Worm (Caenorhabditis elegans): Measurements from ENCODE around the gene B0280.17.

Gene B0280.17

ce11 chrIII:7155631-7156030, 19.7 kb upstream of the B0280.17 start (continued):
- TF ChIP-seq C34B4.2 (tag; optimal IDR thresholded peaks at IDR 0.05) (no peak), sptf-1 (tag; optimal IDR thresholded peaks at IDR 0.05) (no peak), egl-27 (tag; optimal IDR thresholded peaks at IDR 0.05) (peak; percentile 100), efl-1 (optimal IDR thresholded peaks at IDR 0.05) (peak; percentile 87 to 92), efl-1 (GFP tag; optimal IDR thresholded peaks at IDR 0.05 in 1 of 2) (peak; percentile 61 to 97)

ce11 chrIII:7154526-7154925, 18.6 kb upstream of the B0280.17 start:
- TF ChIP-seq pag-3 (tag; optimal IDR thresholded peaks at IDR 0.05; ENCODE audit: borderline replicate concordance, insufficient read depth), result no peak
- peak; percentile 31 for TF ChIP-seq nhr-71 (tag; optimal IDR thresholded peaks at IDR 0.05)
- peak; percentile 3 for TF ChIP-seq blmp-1 (tag; optimal IDR thresholded peaks at IDR 0.05)
- no peak for TF ChIP-seq mef-2 (tag; optimal IDR thresholded peaks at IDR 0.05)
- no peak for TF ChIP-seq elt-3 (tag; optimal IDR thresholded peaks at IDR 0.05)
- peak in 1 of 3 experiments; percentile 8 for TF ChIP-seq dpl-1 (GFP tag; optimal IDR thresholded peaks at IDR 0.05)
- no peak for TF ChIP-seq swsn-7 (tag; optimal IDR thresholded peaks at IDR 0.05)
- TF ChIP-seq snu-23 (GFP tag; optimal IDR thresholded peaks at IDR 0.05), result peak; percentile 35
- peak; percentile 49 for TF ChIP-seq lin-14 (GFP tag; optimal IDR thresholded peaks at IDR 0.05)
- no peak for TF ChIP-seq pax-3 (tag; optimal IDR thresholded peaks at IDR 0.05)
- no peak for TF ChIP-seq C04F5.9 (tag; optimal IDR thresholded peaks at IDR 0.05)
- TF ChIP-seq ztf-11 (tag; optimal IDR thresholded peaks at IDR 0.05), result no peak

- peak; percentile 71 to 80 for TF ChIP-seq lin-35 (GFP tag; optimal IDR thresholded peaks at IDR 0.05)
- TF ChIP-seq mab-9 (GFP tag; IDR thresholded peaks at IDR 0.05), result no peak
- peak; percentile 61 for TF ChIP-seq fkh-10 (GFP tag; optimal IDR thresholded peaks at IDR 0.05)
- TF ChIP-seq xbp-1 (tag; optimal IDR thresholded peaks at IDR 0.05), result peak; percentile 80
- TF ChIP-seq nhr-90 (tag; optimal IDR thresholded peaks at IDR 0.05; ENCODE audit: poor library complexity), result peak; percentile 76
- TF ChIP-seq blmp-1 (tag; optimal IDR thresholded peaks at IDR 0.05), result peak; percentile 69
- peak; percentile 56 for TF ChIP-seq skn-1 (tag; optimal IDR thresholded peaks at IDR 0.05)
- TF ChIP-seq rnt-1 (tag; optimal IDR thresholded peaks at IDR 0.05), result peak; percentile 80
- TF ChIP-seq grh-1 (GFP tag; IDR thresholded peaks at IDR 0.05), result peak; percentile 69
- TF ChIP-seq nhr-47 (tag; optimal IDR thresholded peaks at IDR 0.05), result peak; percentile 83
- peak; percentile 87 for TF ChIP-seq ztf-4 (tag; optimal IDR thresholded peaks at IDR 0.05)
- no peak for TF ChIP-seq lin-39 (tag; optimal IDR thresholded peaks at IDR 0.05)
- TF ChIP-seq C04F5.9 (tag; optimal IDR thresholded peaks at IDR 0.05), result no peak
- no peak for TF ChIP-seq sox-4 (tag; optimal IDR thresholded peaks at IDR 0.05)
- TF ChIP-seq lir-3 (tag; optimal IDR thresholded peaks at IDR 0.05; ENCODE audit: poor library complexity), result peak; percentile 72
- peak; percentile 69 for TF ChIP-seq C16A3.4 (tag; optimal IDR thresholded peaks at IDR 0.05)
- peak; percentile 97 for TF ChIP-seq lin-14 (GFP tag; optimal IDR thresholded peaks at IDR 0.05)
- peak in 1 of 2 experiments; percentile 79 for TF ChIP-seq mdl-1 (tag; optimal IDR thresholded peaks at IDR 0.05)
- TF ChIP-seq ztf-11 (tag; optimal IDR thresholded peaks at IDR 0.05), result no peak
- no peak for TF ChIP-seq alr-1 (tag; optimal IDR thresholded peaks at IDR 0.05; ENCODE audit: borderline replicate concordance)
- TF ChIP-seq efl-1 (optimal IDR thresholded peaks at IDR 0.05), result peak; percentile 83 to 91
- peak; percentile 61 to 94 for TF ChIP-seq efl-1 (GFP tag; optimal IDR thresholded peaks at IDR 0.05 in 1 of 2)
- TF ChIP-seq ama-1 (optimal IDR thresholded peaks at IDR 0.05), result peak; percentile 84
- TF ChIP-seq aha-1 (tag; optimal IDR thresholded peaks at IDR 0.05), result no peak
- TF ChIP-seq efl-3 (GFP tag; optimal IDR thresholded peaks at IDR 0.05), result no peak
- no peak for TF ChIP-seq unc-98 (GFP tag; IDR thresholded peaks at IDR 0.05)
- TF ChIP-seq ceh-82 (tag; optimal IDR thresholded peaks at IDR 0.05), result peak; percentile 57 to 89 (median 87)
- no peak for TF ChIP-seq unc-62 (GFP tag; optimal IDR thresholded peaks at IDR 0.05)
- TF ChIP-seq ceh-63 (GFP tag; optimal IDR thresholded peaks at IDR 0.05), result no peak
- TF ChIP-seq Y116A8C.19 (tag; optimal IDR thresholded peaks at IDR 0.05; ENCODE audit: borderline replicate concordance), result no peak
- no peak for TF ChIP-seq pqm-1 (tag; optimal IDR thresholded peaks at IDR 0.05)
- no peak for TF ChIP-seq nhr-28 (tag; optimal IDR thresholded peaks at IDR 0.05)
- no peak for TF ChIP-seq vab-15 (tag; optimal IDR thresholded peaks at IDR 0.05)
- no peak for TF ChIP-seq C34B4.2 (tag; optimal IDR thresholded peaks at IDR 0.05)
- TF ChIP-seq elt-3 (tag; optimal IDR thresholded peaks at IDR 0.05), result peak in 3 of 6 experiments; percentile 18 to 83 (median 78)
- peak; percentile 36 for TF ChIP-seq hpl-2 (GFP tag; optimal IDR thresholded peaks at IDR 0.05)
- TF ChIP-seq nhr-76 (tag; optimal IDR thresholded peaks at IDR 0.05), result no peak
- no peak for TF ChIP-seq sup-37 (GFP tag; optimal IDR thresholded peaks at IDR 0.05)
Measured at ce11 chrIII:7153747-7154238, 17.9 kb upstream of the B0280.17 start, which contains the start of gene ogt-1. ogt-1 (minus strand) TSS chrIII:7153797.
